Fruit fly (Drosophila melanogaster) S2 (cell line): Measurements from ENCODE around the gene BOD1.
"Not testable (repeated sequence)": the region's sequence is repeated elsewhere in the genome, so short reads cannot be mapped to it uniquely, and the experiment has no call there.

Experiments used
- CG8478 ChIP-seq: fragments of >200 bp; optimal IDR thresholded peaks from 2 replicates; lab custom pipeline; 2018
- CTCF ChIP-seq, 2 experiments: fragments of >200 bp; optimal IDR thresholded peaks; 2 replicates each; lab custom pipeline; 2018

DNA sequence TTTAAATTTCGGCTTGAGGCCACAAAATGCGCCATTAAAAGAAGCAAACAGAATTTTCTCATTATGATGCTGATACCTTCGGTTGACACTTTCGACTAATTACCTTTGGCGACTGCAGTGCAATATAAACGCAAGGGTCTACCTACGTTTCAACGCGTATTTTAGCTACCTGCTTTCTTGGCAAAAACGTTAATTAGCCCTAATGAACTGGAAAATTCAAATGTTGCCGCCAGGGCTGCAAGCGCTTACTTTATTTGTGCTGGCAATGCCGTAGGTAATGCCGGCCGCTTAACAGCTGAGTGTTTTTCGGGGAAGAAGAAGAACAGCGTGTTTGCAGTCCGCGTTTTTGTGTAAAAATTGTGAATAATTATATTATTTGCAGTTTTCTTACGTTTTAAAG is 22.4 kb downstream of the BOD1 start, which contains the start of gene CG31253:
- not testable (repeated sequence) for TF ChIP-seq CG8478 (lab: Kevin White, UChicago); CTCF (optimal IDR thresholded peaks at IDR 0.05; lab: Kevin White, UChicago)
